Fruit fly (Drosophila melanogaster) whole organism, embryonic: Measurements from ENCODE around the gene CG12182.

ENCODE experiments used
- CG1024 ChIP-seq: fragments of 200-800 bp; sonication (Bioruptor generic); IDR thresholded peaks from 2 replicates; pipeline ENCODE4 v1.3.6; 2022; ENCODE audit warnings: missing biosample characterization, missing genetic modification characterization
- CG10274 ChIP-seq: fragments of 200-800 bp; sonication (Bioruptor generic); optimal IDR thresholded peaks from 3 replicates; lab custom pipeline; 2017; ENCODE audit warnings: missing biosample characterization, mild to moderate bottlenecking, missing genetic modification characterization
- CG10654 ChIP-seq: fragments of 200-800 bp; sonication (Bioruptor generic); optimal IDR thresholded peaks from 2 replicates; lab custom pipeline; 2016; ENCODE audit warnings: missing biosample characterization, missing genetic modification characterization
- CG10959 ChIP-seq: fragments of 200-800 bp; sonication (Bioruptor generic); IDR thresholded peaks from 2 replicates; pipeline ENCODE4 v1.3.6; 2022; ENCODE audit warnings: missing biosample characterization, missing genetic modification characterization
- CG12071 ChIP-seq: fragments of 200-800 bp; sonication (Bioruptor generic); optimal IDR thresholded peaks from 3 replicates; lab custom pipeline; 2018; ENCODE audit warnings: missing biosample characterization, mild to moderate bottlenecking, missing genetic modification characterization
- CG12104 ChIP-seq: fragments of 200-800 bp; sonication (Bioruptor generic); optimal IDR thresholded peaks from 3 replicates; lab custom pipeline; 2016; ENCODE audit warnings: missing biosample characterization, missing genetic modification characterization
- CG12299 ChIP-seq: fragments of 200-800 bp; sonication (Bioruptor generic); optimal IDR thresholded peaks from 2 replicates; lab custom pipeline; 2018; ENCODE audit warnings: missing biosample characterization, mild to moderate bottlenecking, missing genetic modification characterization
- CG12391 ChIP-seq: fragments of 200-800 bp; sonication (Bioruptor generic); optimal IDR thresholded peaks from 3 replicates; lab custom pipeline; 2018; ENCODE audit warnings: missing biosample characterization, mild to moderate bottlenecking, missing genetic modification characterization, moderate library complexity
- CG15011 ChIP-seq: fragments of 200-800 bp; sonication (Bioruptor generic); optimal IDR thresholded peaks from 3 replicates; lab custom pipeline; 2018; ENCODE audit warnings: missing biosample characterization, mild to moderate bottlenecking, missing genetic modification characterization
- CG15073 ChIP-seq: fragments of 200-800 bp; sonication (Bioruptor generic); optimal IDR thresholded peaks from 2 replicates; lab custom pipeline; 2016; ENCODE audit warnings: missing biosample characterization, missing genetic modification characterization
- CG17385 ChIP-seq: fragments of 200-800 bp; sonication (Bioruptor generic); optimal IDR thresholded peaks from 3 replicates; lab custom pipeline; 2018; ENCODE audit warnings: missing biosample characterization, mild to moderate bottlenecking, missing genetic modification characterization
- CG17568 ChIP-seq: fragments of 200-800 bp; sonication (Bioruptor generic); optimal IDR thresholded peaks from 2 replicates; lab custom pipeline; 2018; ENCODE audit warnings: missing biosample characterization, mild to moderate bottlenecking, missing genetic modification characterization, moderate library complexity
- CG31388 ChIP-seq: fragments of 200-800 bp; sonication (Bioruptor generic); optimal IDR thresholded peaks from 2 replicates; lab custom pipeline; 2016; ENCODE audit warnings: missing biosample characterization, missing genetic modification characterization
- CG3281 ChIP-seq: fragments of 200-800 bp; sonication (Bioruptor generic); optimal IDR thresholded peaks from 3 replicates; lab custom pipeline; 2017; ENCODE audit warnings: missing biosample characterization, mild to moderate bottlenecking, missing genetic modification characterization
- CG3838 ChIP-seq: fragments of 200-800 bp; sonication (Bioruptor generic); optimal IDR thresholded peaks from 3 replicates; lab custom pipeline; 2016; ENCODE audit warnings: missing biosample characterization, missing genetic modification characterization
- CG3847 ChIP-seq: fragments of 200-800 bp; sonication (Bioruptor generic); IDR thresholded peaks from 2 replicates; pipeline ENCODE4 v1.3.6; 2022; ENCODE audit warnings: missing biosample characterization, missing genetic modification characterization
- CG43689 ChIP-seq: fragments of 200-800 bp; sonication (Bioruptor generic); IDR thresholded peaks from 2 replicates; pipeline ENCODE4 v1.3.6; 2022; ENCODE audit warnings: missing biosample characterization, missing genetic modification characterization
- CG4820 ChIP-seq: fragments of 200-800 bp; sonication (Bioruptor generic); optimal IDR thresholded peaks from 3 replicates; lab custom pipeline; 2016; ENCODE audit warnings: missing biosample characterization, missing genetic modification characterization
- CG4854 ChIP-seq: fragments of 200-800 bp; sonication (Bioruptor generic); optimal IDR thresholded peaks from 2 replicates; lab custom pipeline; 2016; ENCODE audit warnings: missing biosample characterization, missing genetic modification characterization, inconsistent platforms
- CG6254 ChIP-seq: fragments of 200-800 bp; sonication (Bioruptor generic); optimal IDR thresholded peaks from 3 replicates; lab custom pipeline; 2017; ENCODE audit warnings: mild to moderate bottlenecking, missing biosample characterization, missing genetic modification reagents, missing genetic modification characterization
- CG6689 ChIP-seq: fragments of 200-800 bp; sonication (Bioruptor generic); IDR thresholded peaks from 2 replicates; pipeline ENCODE4 v1.3.6; 2022; ENCODE audit warnings: missing biosample characterization, missing genetic modification characterization
- CG7556 ChIP-seq: fragments of 200-800 bp; sonication (Bioruptor generic); optimal IDR thresholded peaks from 2 replicates; lab custom pipeline; 2017; ENCODE audit warnings: missing biosample characterization, mild to moderate bottlenecking, missing genetic modification characterization
- CG7745 ChIP-seq: fragments of 200-800 bp; sonication (Bioruptor generic); optimal IDR thresholded peaks from 2 replicates; lab custom pipeline; 2018; ENCODE audit warnings: missing biosample characterization, mild to moderate bottlenecking, missing genetic modification characterization, moderate library complexity
- CG8290 ChIP-seq, 3 experiments: fragments of 200-800 bp; sonication (Bioruptor generic); optimal IDR thresholded peaks; 2 replicates each; lab custom pipeline; 2016 to 2019; ENCODE audit warnings: missing biosample characterization in 3 of 3, missing genetic modification characterization in 3 of 3, mild to moderate bottlenecking in 2 of 3, moderate library complexity in 1 of 3
- CG9817 ChIP-seq: fragments of 200-800 bp; sonication (Bioruptor generic); optimal IDR thresholded peaks from 2 replicates; lab custom pipeline; 2018; ENCODE audit warnings: missing biosample characterization, mild to moderate bottlenecking, missing genetic modification characterization, moderate library complexity
- CkIIα-i1 ChIP-seq: fragments of 200-800 bp; sonication (Bioruptor generic); IDR thresholded peaks from 2 replicates; pipeline ENCODE4 v1.3.6; 2022; ENCODE audit warnings: missing biosample characterization, missing genetic modification characterization
- Dad ChIP-seq: fragments of 200-800 bp; sonication (Bioruptor generic); optimal IDR thresholded peaks from 3 replicates; lab custom pipeline; 2016; ENCODE audit warnings: missing biosample characterization, missing genetic modification characterization
- Dbx ChIP-seq: fragments of 200-800 bp; sonication (Bioruptor generic); IDR thresholded peaks from 3 replicates; pipeline ENCODE4 v1.3.6; 2022; ENCODE audit warnings: missing biosample characterization, missing genetic modification characterization
- Dip2 ChIP-seq: fragments of 200-800 bp; sonication (Bioruptor generic); IDR thresholded peaks from 2 replicates; pipeline ENCODE4 v1.3.6; 2022; ENCODE audit warnings: missing biosample characterization, missing genetic modification characterization
- Eip74EF ChIP-seq, 2 experiments: fragments of 200-800 bp in 1 of 2; fragments of >200 bp in 1 of 2; sonication (Bioruptor generic) in 1 of 2; optimal IDR thresholded peaks; 2 replicates each; lab custom pipeline; 2017 to 2019; ENCODE audit warnings: missing biosample characterization in 2 of 2, missing genetic modification characterization in 2 of 2, mild to moderate bottlenecking in 1 of 2, moderate library complexity in 1 of 2
- Elba2 ChIP-seq: fragments of 200-800 bp; sonication (Bioruptor generic); optimal IDR thresholded peaks from 3 replicates; lab custom pipeline; 2016; ENCODE audit warnings: missing biosample characterization, missing genetic modification characterization
- Hr39 ChIP-seq: fragments of >200 bp; optimal IDR thresholded peaks from 2 replicates; lab custom pipeline; 2017
- Rx ChIP-seq: fragments of 200-800 bp; sonication (Bioruptor generic); IDR thresholded peaks from 2 replicates; pipeline ENCODE4 v1.3.6; 2022; ENCODE audit warnings: missing biosample characterization, missing genetic modification characterization
- Side ChIP-seq: fragments of 200-800 bp; sonication (Bioruptor generic); optimal IDR thresholded peaks from 2 replicates; lab custom pipeline; 2016; ENCODE audit warnings: missing biosample characterization, missing genetic modification characterization
- Taf1 ChIP-seq: fragments of 200-800 bp; sonication (Bioruptor generic); IDR thresholded peaks from 2 replicates; pipeline ENCODE4 v1.3.6; 2022; ENCODE audit warnings: missing biosample characterization, missing genetic modification characterization
- al ChIP-seq: fragments of 200-800 bp; sonication (Bioruptor generic); IDR thresholded peaks from 2 replicates; pipeline ENCODE4 v1.3.6; 2022; ENCODE audit warnings: missing biosample characterization, missing genetic modification characterization
- bab2 ChIP-seq: fragments of 200-800 bp; sonication (Bioruptor generic); optimal IDR thresholded peaks from 2 replicates; lab custom pipeline; 2016; ENCODE audit warnings: missing biosample characterization, missing genetic modification characterization
- emc ChIP-seq: fragments of 200-800 bp; sonication (Bioruptor generic); optimal IDR thresholded peaks from 2 replicates; lab custom pipeline; 2016; ENCODE audit warnings: missing biosample characterization, missing genetic modification characterization
- esg ChIP-seq: fragments of 200-800 bp; sonication (Bioruptor generic); conservative IDR thresholded peaks from 2 replicates; pipeline ENCODE4 v1.3.6; 2022; ENCODE audit warnings: missing biosample characterization, missing genetic modification characterization
- gro ChIP-seq: fragments of 200-800 bp; sonication (Bioruptor generic); optimal IDR thresholded peaks from 2 replicates; lab custom pipeline; 2016; ENCODE audit warnings: missing biosample characterization, missing genetic modification characterization
- gt ChIP-seq: fragments of 200-800 bp; sonication (Bioruptor generic); IDR thresholded peaks from 2 replicates; pipeline ENCODE4 v1.3.6; 2022; ENCODE audit warnings: missing biosample characterization, missing genetic modification characterization
- ind ChIP-seq: fragments of 200-800 bp; sonication (Bioruptor generic); optimal IDR thresholded peaks from 3 replicates; lab custom pipeline; 2016; ENCODE audit warnings: missing biosample characterization, missing genetic modification characterization
- kah ChIP-seq: fragments of 200-800 bp; sonication (Bioruptor generic); optimal IDR thresholded peaks from 2 replicates; lab custom pipeline; 2018; ENCODE audit warnings: missing biosample characterization, mild to moderate bottlenecking, missing genetic modification characterization
- pho ChIP-seq: fragments of 200-800 bp; sonication (Bioruptor generic); optimal IDR thresholded peaks from 2 replicates; lab custom pipeline; 2016; ENCODE audit warnings: missing biosample characterization, missing genetic modification characterization
- run ChIP-seq: fragments of 200-800 bp; sonication (Bioruptor generic); optimal IDR thresholded peaks from 3 replicates; lab custom pipeline; 2018; ENCODE audit warnings: missing biosample characterization, mild to moderate bottlenecking, missing genetic modification characterization
- slp2 ChIP-seq: fragments of 200-800 bp; sonication (Bioruptor generic); optimal IDR thresholded peaks from 2 replicates; lab custom pipeline; 2016; ENCODE audit warnings: missing biosample characterization, missing genetic modification characterization
- tio ChIP-seq: fragments of 200-800 bp; sonication (Bioruptor generic); optimal IDR thresholded peaks from 2 replicates; lab custom pipeline; 2017; ENCODE audit warnings: missing biosample characterization, missing genetic modification characterization, inconsistent platforms
- ttk ChIP-seq: fragments of 200-800 bp; sonication (Bioruptor generic); IDR thresholded peaks from 2 replicates; pipeline ENCODE4 v2.1.2; 2022; ENCODE audit warnings: missing biosample characterization, missing genetic modification characterization
- usp ChIP-seq: fragments of >200 bp; optimal IDR thresholded peaks from 2 replicates; lab custom pipeline; 2017; ENCODE audit warnings: missing biosample characterization, missing genetic modification characterization
- vnd ChIP-seq: fragments of 200-800 bp; sonication (Bioruptor generic); IDR thresholded peaks from 3 replicates; pipeline ENCODE4 v1.3.6; 2022; ENCODE audit warnings: missing biosample characterization, missing genetic modification characterization; ENCODE audit not compliant: partially characterized antibody

CG12182 gene

DNA sequence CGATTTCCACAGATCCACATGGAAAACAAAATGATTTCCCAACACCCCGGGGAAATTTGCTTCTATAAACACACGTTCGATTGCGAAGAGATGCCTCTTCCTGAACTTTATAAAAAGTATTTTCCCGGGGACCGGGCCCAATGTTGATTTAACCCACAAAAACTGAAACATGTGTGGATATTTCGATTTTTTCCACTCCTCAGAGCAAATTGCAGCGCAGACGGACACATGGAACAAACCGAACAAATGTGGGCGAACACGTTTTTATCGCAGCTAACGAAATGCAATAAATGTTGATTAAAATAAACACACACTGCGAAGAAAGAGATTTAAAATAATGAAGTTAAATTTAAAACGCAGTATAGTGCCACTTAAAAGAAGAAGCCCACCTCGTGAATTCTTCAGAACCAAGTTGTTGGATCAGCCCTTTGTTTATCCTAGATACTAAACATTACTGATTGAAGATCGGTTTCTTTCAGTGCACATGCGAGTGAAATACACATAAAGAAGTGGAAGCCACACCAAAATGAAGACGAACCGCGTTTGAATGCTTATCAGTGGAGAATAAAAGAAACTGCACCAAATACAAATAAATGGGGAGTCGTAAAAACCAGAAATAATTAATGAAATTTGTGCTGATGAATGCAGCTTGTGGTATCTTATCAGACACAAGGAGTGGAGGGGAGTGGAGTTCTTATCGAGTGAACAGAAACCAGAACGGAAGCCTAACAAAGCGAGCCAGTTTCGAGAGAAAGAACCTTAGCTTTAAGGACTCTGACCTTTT lies 16.4 kb downstream of the CG12182 start (continued):
- TF ChIP-seq CG15011 (GFP tag; lab: Kevin White, UChicago) = peak; percentile 42
- no peak for TF ChIP-seq Taf1 (GFP tag; lab: Robert Waterston, UW)
- TF ChIP-seq CG7556 (GFP tag; lab: Kevin White, UChicago) = peak; percentile 64
- TF ChIP-seq CG6254 (GFP tag; lab: Kevin White, UChicago) = peak; percentile 87
- peak; percentile 44; the same call in 1 of the 2 replicates for TF ChIP-seq CG10959 (GFP tag; lab: Robert Waterston, UW)
- no peak for TF ChIP-seq CG12299 (tag; lab: Kevin White, UChicago)
- TF ChIP-seq CG17385 (GFP tag; lab: Kevin White, UChicago) = peak; percentile 80
- TF ChIP-seq vnd = no peak
- TF ChIP-seq Side (GFP tag; lab: Kevin White, UChicago) = peak; percentile 70
- TF ChIP-seq al (GFP tag; lab: Robert Waterston, UW) = no peak
- TF ChIP-seq CG4854 (GFP tag; lab: Kevin White, UChicago) = peak; percentile 64
- peak; percentile 81 for TF ChIP-seq run
- TF ChIP-seq pho (GFP tag; lab: Kevin White, UChicago) = no peak
- peak; percentile 22 for TF ChIP-seq CG3838 (GFP tag; lab: Kevin White, UChicago)
- TF ChIP-seq CkIIα-i1 (GFP tag; lab: Robert Waterston, UW) = no peak
- TF ChIP-seq usp (GFP tag; lab: Kevin White, UChicago) = no peak
- TF ChIP-seq Elba2 (GFP tag; lab: Kevin White, UChicago) = no peak
- peak; percentile 2 for TF ChIP-seq CG15073 (GFP tag; lab: Kevin White, UChicago)
- peak; percentile 82 for TF ChIP-seq CG4820 (GFP tag; lab: Kevin White, UChicago)
- peak; percentile 66 for TF ChIP-seq CG43689 (GFP tag; lab: Robert Waterston, UW)
- TF ChIP-seq tio = peak; percentile 71
- peak; percentile 62 for TF ChIP-seq CG12104 (GFP tag; lab: Kevin White, UChicago)
- peak; percentile 82 for TF ChIP-seq Dad
- peak; percentile 1 for TF ChIP-seq gro (GFP tag; lab: Kevin White, UChicago)
- TF ChIP-seq CG9817 (tag; lab: Kevin White, UChicago) = peak; percentile 57
- peak; percentile 41; the same call in 1 of the 2 replicates for TF ChIP-seq gt (GFP tag; lab: Robert Waterston, UW)
- TF ChIP-seq kah (GFP tag; lab: Kevin White, UChicago) = peak; percentile 78
- no peak for TF ChIP-seq Dip2 (GFP tag; lab: Robert Waterston, UW)
- TF ChIP-seq CG31388 (GFP tag; lab: Kevin White, UChicago) = peak; percentile 7
- peak; percentile 87 for TF ChIP-seq bab2 (GFP tag; lab: Kevin White, UChicago)
- TF ChIP-seq CG10654 (GFP tag; lab: Kevin White, UChicago) = peak; percentile 88
- peak; percentile 57 for TF ChIP-seq CG17568 (GFP tag; lab: Kevin White, UChicago)
- peak; percentile 46 for TF ChIP-seq CG7745 (tag; lab: Kevin White, UChicago)
- TF ChIP-seq CG6689 (GFP tag; lab: Robert Waterston, UW) = peak; percentile 88
- peak; percentile 77 for TF ChIP-seq CG12071 (GFP tag; lab: Kevin White, UChicago)
- no peak for TF ChIP-seq emc (GFP tag; lab: Kevin White, UChicago)
- TF ChIP-seq CG10274 (GFP tag; lab: Kevin White, UChicago) = peak; percentile 43
- TF ChIP-seq Dbx (GFP tag; lab: Robert Waterston, UW) = no peak
- no peak for TF ChIP-seq CG3847
- no peak for TF ChIP-seq Hr39
- TF ChIP-seq CG3281 (GFP tag; lab: Kevin White, UChicago) = peak; percentile 37
- TF ChIP-seq CG12391 (tag; lab: Kevin White, UChicago) = peak; percentile 85
- TF ChIP-seq Rx (GFP tag; lab: Robert Waterston, UW) = peak; percentile 87
- TF ChIP-seq slp2 (GFP tag; lab: Kevin White, UChicago) = peak; percentile 75
- TF ChIP-seq Eip74EF (GFP tag; optimal IDR thresholded peaks at IDR 0.05; lab: Kevin White, UChicago) = peak in 1 of 2 experiments; percentile 84
- TF ChIP-seq ttk (GFP tag; lab: Robert Waterston, UW) = peak; percentile 84
- TF ChIP-seq CG1024 (GFP tag; lab: Robert Waterston, UW) = peak; percentile 81
- peak; percentile 82 for TF ChIP-seq ind (GFP tag; lab: Kevin White, UChicago)
- TF ChIP-seq CG8290 (GFP tag; optimal IDR thresholded peaks at IDR 0.05; lab: Kevin White, UChicago) = peak; percentile 64
- peak in 1 of 2 experiments; percentile 35 for TF ChIP-seq CG8290 (tag; optimal IDR thresholded peaks at IDR 0.05; lab: Kevin White, UChicago)
- TF ChIP-seq esg (GFP tag; lab: Robert Waterston, UW) = peak; percentile 81
